Fruit fly (Drosophila melanogaster): ENCODE measurements around the gene Smyd5.

Gene Smyd5

DNA sequence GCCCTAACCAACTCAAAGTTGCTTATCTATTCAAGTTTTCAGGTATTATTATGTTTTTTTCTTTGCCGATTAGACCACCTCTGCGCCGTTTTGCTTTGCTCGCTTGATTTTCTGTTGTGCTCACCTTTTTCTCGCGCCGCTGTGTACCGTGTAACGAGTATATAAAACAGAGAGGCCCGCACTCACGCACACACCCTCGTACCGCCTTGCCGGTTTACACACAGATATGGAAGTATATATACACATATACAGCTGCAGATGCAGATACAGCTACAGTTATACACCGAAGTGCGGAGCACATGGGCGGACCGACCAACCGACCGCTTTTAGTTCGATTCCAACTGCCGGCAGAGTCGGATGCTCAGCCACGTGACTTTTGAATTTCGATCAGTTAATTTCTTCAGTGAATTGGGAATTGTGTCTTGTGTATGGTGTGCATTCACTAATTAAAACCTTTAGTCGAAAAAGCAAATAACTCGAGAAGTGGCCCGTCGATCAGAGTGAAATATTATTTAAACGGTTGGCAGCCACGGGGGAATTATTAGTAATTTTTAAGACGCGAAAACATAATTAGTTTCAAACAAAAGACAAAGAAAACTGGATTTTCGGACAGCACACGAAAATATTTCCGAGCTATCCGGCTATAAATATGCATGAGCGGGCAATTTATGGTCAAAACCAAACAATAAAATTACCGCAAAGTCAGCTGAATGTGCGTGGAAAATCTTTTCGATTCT is 29.9 kb downstream of the Smyd5 start (continued):
- no peak for TF ChIP-seq CG11504 (tag; optimal IDR thresholded peaks at IDR 0.05)
- TF ChIP-seq HmgD (GFP tag; optimal IDR thresholded peaks at IDR 0.05) = peak; percentile 68
- TF ChIP-seq CG16863 (GFP tag; optimal IDR thresholded peaks at IDR 0.05) = no peak
- peak; percentile 54 for TF ChIP-seq Nf-YC (tag; optimal IDR thresholded peaks at IDR 0.05)
- TF ChIP-seq MESR4 (GFP tag; optimal IDR thresholded peaks at IDR 0.05) = peak; percentile 26
- TF ChIP-seq Asciz (GFP tag; optimal IDR thresholded peaks at IDR 0.05) = no peak
- TF ChIP-seq Hmx (GFP tag; optimal IDR thresholded peaks at IDR 0.05) = no peak
- peak; percentile 85 for TF ChIP-seq CG12769 (tag; optimal IDR thresholded peaks at IDR 0.05)
- TF ChIP-seq btn (GFP tag; optimal IDR thresholded peaks at IDR 0.05) = peak; percentile 22
- no peak for TF ChIP-seq luna (GFP tag; optimal IDR thresholded peaks at IDR 0.05)
- TF ChIP-seq Vsx1 (GFP tag; optimal IDR thresholded peaks at IDR 0.05) = peak; percentile 73
- TF ChIP-seq psq (GFP tag; optimal IDR thresholded peaks at IDR 0.05) = peak; percentile 51
- no peak for TF ChIP-seq Sry-β (GFP tag; optimal IDR thresholded peaks at IDR 0.05)
- TF ChIP-seq Atf6 (GFP tag; IDR thresholded peaks at IDR 0.05) = peak; percentile 45; the same call in 1 of the 2 replicates
- TF ChIP-seq abd-A (tag; optimal IDR thresholded peaks at IDR 0.05) = peak; percentile 95
- TF ChIP-seq disco-r (GFP tag; optimal IDR thresholded peaks at IDR 0.05) = no peak
- TF ChIP-seq CG7786 (GFP tag; optimal IDR thresholded peaks at IDR 0.05) = no peak
- TF ChIP-seq gro (GFP tag; optimal IDR thresholded peaks at IDR 0.05) = peak; percentile 82
- TF ChIP-seq Oaz (GFP tag; IDR thresholded peaks at IDR 0.05) = no peak
- TF ChIP-seq CG18476 (GFP tag; optimal IDR thresholded peaks at IDR 0.05) = no peak
- peak; percentile 54 for TF ChIP-seq CG17385 (GFP tag; optimal IDR thresholded peaks at IDR 0.05)
- TF ChIP-seq Blimp-1 (GFP tag; optimal IDR thresholded peaks at IDR 0.05) = no peak
- TF ChIP-seq Scr (GFP tag; IDR thresholded peaks at IDR 0.05; ENCODE audit: partially characterized antibody) = 0 out of 2 replicates have a peak, but pooled peaks have one; percentile 26
- TF ChIP-seq CG12104 (GFP tag; optimal IDR thresholded peaks at IDR 0.05) = no peak
- TF ChIP-seq kah (GFP tag; optimal IDR thresholded peaks at IDR 0.05) = peak; percentile 61
- peak; percentile 70 for TF ChIP-seq ftz-f1 (GFP tag; optimal IDR thresholded peaks at IDR 0.05)
- no peak for TF ChIP-seq eyg (GFP tag; optimal IDR thresholded peaks at IDR 0.05)
- no peak for TF ChIP-seq CG13775 (GFP tag; optimal IDR thresholded peaks at IDR 0.05)
- peak; percentile 29 for TF ChIP-seq CG2875 (GFP tag; optimal IDR thresholded peaks at IDR 0.05)
- peak; percentile 42 for TF ChIP-seq bigmax (GFP tag; optimal IDR thresholded peaks at IDR 0.05)
- TF ChIP-seq fd102C (GFP tag; optimal IDR thresholded peaks at IDR 0.05) = no peak
- TF ChIP-seq cwo (GFP tag; optimal IDR thresholded peaks at IDR 0.05) = peak; percentile 91
- no peak for TF ChIP-seq ttk (GFP tag; IDR thresholded peaks at IDR 0.05)
- no peak for TF ChIP-seq Six4 (GFP tag; optimal IDR thresholded peaks at IDR 0.05)
- peak; percentile 42 for TF ChIP-seq CG15514 (GFP tag; optimal IDR thresholded peaks at IDR 0.05)
- TF ChIP-seq Atf-2 (GFP tag; optimal IDR thresholded peaks at IDR 0.05) = no peak
- TF ChIP-seq Rfx (GFP tag; IDR thresholded peaks at IDR 0.05) = 0 out of 2 replicates have a peak, but pooled peaks have one; percentile 32
- no peak; the same call in 1 of the 3 replicates for TF ChIP-seq row (GFP tag; IDR thresholded peaks at IDR 0.05)
- TF ChIP-seq gsb (GFP tag; IDR thresholded peaks at IDR 0.05) = 0 out of 2 replicates have a peak, but pooled peaks have one; percentile 32
- no peak for TF ChIP-seq wor (GFP tag; IDR thresholded peaks at IDR 0.05)
- no peak for TF ChIP-seq CG17568 (GFP tag; optimal IDR thresholded peaks at IDR 0.05)
- peak; percentile 66 for TF ChIP-seq her (GFP tag; optimal IDR thresholded peaks at IDR 0.05)
- peak; percentile 29 for TF ChIP-seq ab (GFP tag; optimal IDR thresholded peaks at IDR 0.05)
- TF ChIP-seq Ets97D (GFP tag; optimal IDR thresholded peaks at IDR 0.05) = no peak
- TF ChIP-seq Dll (GFP tag; IDR thresholded peaks at IDR 0.05; ENCODE audit: partially characterized antibody) = no peak; the same call in 3 of the 4 replicates
- peak; percentile 74 for TF ChIP-seq caup (GFP tag; optimal IDR thresholded peaks at IDR 0.05; ENCODE audit: severe bottlenecking)
- peak; percentile 47 for TF ChIP-seq Hey (tag; optimal IDR thresholded peaks at IDR 0.05)
- TF ChIP-seq NC2β (GFP tag; optimal IDR thresholded peaks at IDR 0.05) = no peak
- TF ChIP-seq CG9932 (GFP tag; IDR thresholded peaks at IDR 0.05) = no peak; the same call in none of the 2 replicates
